Fruit fly (Drosophila melanogaster) whole organism, embryonic: ENCODE results near the gene CG8507.
A peak's percentile ranks its signal among the peaks of the same experiment; 100 is the strongest.

ENCODE experiments used
- Atf3 ChIP-seq: fragments of 200-800 bp; sonication (Bioruptor generic); optimal IDR thresholded peaks from 3 replicates; lab custom pipeline; 2016; ENCODE audit warnings: missing biosample characterization, missing genetic modification characterization
- Atf6 ChIP-seq: fragments of 200-800 bp; sonication (Bioruptor generic); IDR thresholded peaks from 2 replicates; pipeline ENCODE4 v1.3.6; 2022; ENCODE audit warnings: missing biosample characterization, missing genetic modification characterization
- CG10366 ChIP-seq: fragments of 200-800 bp; sonication (Bioruptor generic); IDR thresholded peaks from 2 replicates; pipeline ENCODE4 v1.3.6; 2022; ENCODE audit warnings: missing biosample characterization, missing genetic modification characterization
- CG10431 ChIP-seq: fragments of 200-800 bp; sonication (Bioruptor generic); optimal IDR thresholded peaks from 3 replicates; lab custom pipeline; 2018; ENCODE audit warnings: missing biosample characterization, mild to moderate bottlenecking, missing genetic modification characterization
- CG11093 ChIP-seq: fragments of 200-800 bp; sonication (Bioruptor generic); IDR thresholded peaks from 3 replicates; pipeline ENCODE4 v1.3.6; 2022; ENCODE audit warnings: missing biosample characterization, missing genetic modification characterization
- CG11398 ChIP-seq: fragments of 200-800 bp; sonication (Bioruptor generic); optimal IDR thresholded peaks from 2 replicates; lab custom pipeline; 2016; ENCODE audit warnings: missing biosample characterization, missing genetic modification characterization
- CG13624 ChIP-seq: fragments of 200-800 bp; sonication (Bioruptor generic); optimal IDR thresholded peaks from 2 replicates; lab custom pipeline; 2016; ENCODE audit warnings: missing biosample characterization, missing genetic modification characterization
- CG13894 ChIP-seq: fragments of 200-800 bp; sonication (Bioruptor generic); optimal IDR thresholded peaks from 3 replicates; lab custom pipeline; 2018; ENCODE audit warnings: missing biosample characterization, mild to moderate bottlenecking, missing genetic modification characterization, moderate library complexity
- CG17186 ChIP-seq: fragments of 200-800 bp; sonication (Bioruptor generic); optimal IDR thresholded peaks from 3 replicates; lab custom pipeline; 2017; ENCODE audit warnings: missing biosample characterization, missing genetic modification reagents, missing genetic modification characterization
- CG17568 ChIP-seq: fragments of 200-800 bp; sonication (Bioruptor generic); optimal IDR thresholded peaks from 2 replicates; lab custom pipeline; 2018; ENCODE audit warnings: missing biosample characterization, mild to moderate bottlenecking, missing genetic modification characterization, moderate library complexity
- CG2678 ChIP-seq: fragments of 200-800 bp; sonication (Bioruptor generic); optimal IDR thresholded peaks from 3 replicates; lab custom pipeline; 2019; ENCODE audit warnings: missing biosample characterization, mild to moderate bottlenecking, missing genetic modification characterization, moderate library complexity
- CG8089 ChIP-seq: fragments of 200-800 bp; sonication (Bioruptor generic); optimal IDR thresholded peaks from 3 replicates; lab custom pipeline; 2016; ENCODE audit warnings: missing biosample characterization, missing genetic modification characterization
- CG8290 ChIP-seq, 3 experiments: fragments of 200-800 bp; sonication (Bioruptor generic); optimal IDR thresholded peaks; 2 replicates each; lab custom pipeline; 2016 to 2019; ENCODE audit warnings: missing biosample characterization in 3 of 3, missing genetic modification characterization in 3 of 3, mild to moderate bottlenecking in 2 of 3, moderate library complexity in 1 of 3
- CkIIα-i1 ChIP-seq: fragments of 200-800 bp; sonication (Bioruptor generic); IDR thresholded peaks from 2 replicates; pipeline ENCODE4 v1.3.6; 2022; ENCODE audit warnings: missing biosample characterization, missing genetic modification characterization
- Dek ChIP-seq: fragments of 200-800 bp; sonication (Bioruptor generic); optimal IDR thresholded peaks from 3 replicates; lab custom pipeline; 2019; ENCODE audit warnings: missing biosample characterization, mild to moderate bottlenecking, missing genetic modification characterization, moderate library complexity
- H15 ChIP-seq: fragments of 200-800 bp; sonication (Bioruptor generic); IDR thresholded peaks from 3 replicates; pipeline ENCODE4 v1.3.6; 2022; ENCODE audit warnings: missing biosample characterization, missing genetic modification characterization
- Lhr ChIP-seq: fragments of 200-800 bp; sonication (Bioruptor generic); optimal IDR thresholded peaks from 3 replicates; lab custom pipeline; 2017; ENCODE audit warnings: mild to moderate bottlenecking, missing biosample characterization, missing genetic modification reagents, missing genetic modification characterization
- MESR4 ChIP-seq: fragments of 200-800 bp; sonication (Bioruptor generic); optimal IDR thresholded peaks from 2 replicates; lab custom pipeline; 2018; ENCODE audit warnings: missing biosample characterization, mild to moderate bottlenecking, missing genetic modification characterization, moderate library complexity
- Nf-YA ChIP-seq: fragments of 200-800 bp; sonication (Bioruptor generic); IDR thresholded peaks from 2 replicates; pipeline ENCODE4 v1.3.6; 2022; ENCODE audit warnings: missing biosample characterization, missing genetic modification characterization
- Ptx1 ChIP-seq: fragments of 200-800 bp; sonication (Bioruptor generic); IDR thresholded peaks from 2 replicates; pipeline ENCODE4 v1.3.6; 2022; ENCODE audit warnings: missing biosample characterization, missing genetic modification characterization
- Sox100B ChIP-seq: fragments of 200-800 bp; sonication (Bioruptor generic); optimal IDR thresholded peaks from 3 replicates; lab custom pipeline; 2018; ENCODE audit warnings: missing biosample characterization, mild to moderate bottlenecking, missing genetic modification characterization
- Tbp ChIP-seq: fragments of >200 bp; optimal IDR thresholded peaks from 2 replicates; lab custom pipeline; 2018; ENCODE audit warnings: missing biosample characterization, missing genetic modification characterization
- aop ChIP-seq: fragments of 200-800 bp; sonication (Bioruptor generic); IDR thresholded peaks from 2 replicates; pipeline ENCODE4 v1.3.6; 2022; ENCODE audit warnings: missing biosample characterization, missing genetic modification characterization
- bigmax ChIP-seq: fragments of 200-800 bp; sonication (Bioruptor generic); optimal IDR thresholded peaks from 2 replicates; lab custom pipeline; 2018; ENCODE audit warnings: missing biosample characterization, mild to moderate bottlenecking, missing genetic modification characterization
- chn ChIP-seq: fragments of 200-800 bp; sonication (Bioruptor generic); optimal IDR thresholded peaks from 2 replicates; lab custom pipeline; 2016; ENCODE audit warnings: missing biosample characterization, missing genetic modification characterization
- cwo ChIP-seq: fragments of 200-800 bp; sonication (Bioruptor generic); optimal IDR thresholded peaks from 3 replicates; lab custom pipeline; 2017; ENCODE audit warnings: missing biosample characterization, missing genetic modification characterization, mild to moderate bottlenecking, moderate library complexity, missing genetic modification reagents
- dan ChIP-seq: fragments of 200-800 bp; sonication (Bioruptor generic); IDR thresholded peaks from 2 replicates; pipeline ENCODE4 v1.3.6; 2022; ENCODE audit warnings: missing biosample characterization, missing genetic modification characterization
- eve ChIP-seq, 2 experiments: fragments of >200 bp; optimal IDR thresholded peaks; 2 replicates each; lab custom pipeline; 2017; ENCODE audit warnings: missing biosample characterization in 2 of 2, missing genetic modification characterization in 2 of 2
- eyg ChIP-seq: fragments of 200-800 bp; sonication (Bioruptor generic); optimal IDR thresholded peaks from 3 replicates; lab custom pipeline; 2016; ENCODE audit warnings: missing biosample characterization, missing genetic modification characterization
- fd96Cb ChIP-seq: fragments of 200-800 bp; sonication (Bioruptor generic); optimal IDR thresholded peaks from 2 replicates; lab custom pipeline; 2018; ENCODE audit warnings: missing biosample characterization, mild to moderate bottlenecking, missing genetic modification characterization, moderate library complexity
- gcm2 ChIP-seq: fragments of 200-800 bp; sonication (Bioruptor generic); optimal IDR thresholded peaks from 2 replicates; lab custom pipeline; 2016; ENCODE audit warnings: missing biosample characterization, missing genetic modification characterization
- grau ChIP-seq: fragments of 200-800 bp; optimal IDR thresholded peaks from 3 replicates; lab custom pipeline; 2019; ENCODE audit warnings: missing biosample characterization, mild to moderate bottlenecking, missing genetic modification characterization, moderate library complexity
- h ChIP-seq: fragments of >200 bp; optimal IDR thresholded peaks from 2 replicates; lab custom pipeline; 2017
- inv ChIP-seq: fragments of 200-800 bp; sonication (Bioruptor generic); IDR thresholded peaks from 2 replicates; pipeline ENCODE4 v1.3.6; 2022; ENCODE audit warnings: missing biosample characterization, missing genetic modification characterization; ENCODE audit not compliant: partially characterized antibody
- lab ChIP-seq: fragments of 200-800 bp; sonication (Bioruptor generic); optimal IDR thresholded peaks from 3 replicates; lab custom pipeline; 2017; ENCODE audit warnings: missing biosample characterization, missing genetic modification characterization, mild to moderate bottlenecking, moderate library complexity, missing genetic modification reagents
- mld ChIP-seq: fragments of 200-800 bp; sonication (Bioruptor generic); IDR thresholded peaks from 3 replicates; pipeline ENCODE4 v1.3.6; 2022; ENCODE audit warnings: missing biosample characterization, missing genetic modification characterization; ENCODE audit not compliant: partially characterized antibody
- oc ChIP-seq: fragments of 200-800 bp; sonication (Bioruptor generic); optimal IDR thresholded peaks from 2 replicates; lab custom pipeline; 2018; ENCODE audit warnings: missing biosample characterization, mild to moderate bottlenecking, missing genetic modification characterization, moderate library complexity
- odd ChIP-seq: fragments of 200-800 bp; sonication (Bioruptor generic); optimal IDR thresholded peaks from 2 replicates; lab custom pipeline; 2017; ENCODE audit warnings: missing biosample characterization, mild to moderate bottlenecking, missing genetic modification characterization
- pan ChIP-seq, 4 experiments: fragments of >200 bp in 3 of 4; fragments of 200-800 bp in 1 of 4; sonication (Bioruptor generic) in 1 of 4; optimal IDR thresholded peaks in 3 of 4; IDR thresholded peaks in 1 of 4; 2 replicates each; pipeline versions ENCODE4 v1.3.6 to Lab custom; 2017 to 2022; ENCODE audit warnings: missing biosample characterization in 2 of 4, missing genetic modification characterization in 2 of 4, mixed read lengths in 1 of 4
- sd ChIP-seq: fragments of 200-800 bp; sonication (Bioruptor generic); optimal IDR thresholded peaks from 3 replicates; lab custom pipeline; 2018; ENCODE audit warnings: missing biosample characterization, mild to moderate bottlenecking, missing genetic modification characterization, moderate library complexity
- sens ChIP-seq: fragments of 200-800 bp; sonication (Bioruptor generic); peaks from one replicate; lab custom pipeline; 2016; ENCODE audit warnings: missing biosample characterization, missing genetic modification characterization
- sisA ChIP-seq: fragments of 200-800 bp; sonication (Bioruptor generic); IDR thresholded peaks from 2 replicates; pipeline ENCODE4 v1.3.6; 2022; ENCODE audit warnings: missing biosample characterization, missing genetic modification characterization
- slp2 ChIP-seq: fragments of 200-800 bp; sonication (Bioruptor generic); optimal IDR thresholded peaks from 2 replicates; lab custom pipeline; 2016; ENCODE audit warnings: missing biosample characterization, missing genetic modification characterization
- tgo ChIP-seq: fragments of 200-800 bp; sonication (Bioruptor generic); IDR thresholded peaks from 3 replicates; pipeline ENCODE4 v1.3.6; 2022; ENCODE audit warnings: missing biosample characterization, missing genetic modification characterization
- toy ChIP-seq: fragments of 200-800 bp; sonication (Bioruptor generic); IDR thresholded peaks from 2 replicates; pipeline ENCODE4 v1.3.6; 2022; ENCODE audit warnings: missing biosample characterization, missing genetic modification characterization
- unc-4 ChIP-seq: fragments of 200-800 bp; sonication (Bioruptor generic); IDR thresholded peaks from 2 replicates; pipeline ENCODE4 v1.3.6; 2022; ENCODE audit warnings: missing biosample characterization, missing genetic modification characterization; ENCODE audit not compliant: partially characterized antibody
- unpg ChIP-seq: fragments of 200-800 bp; sonication (Bioruptor generic); optimal IDR thresholded peaks from 3 replicates; lab custom pipeline; 2018; ENCODE audit warnings: missing biosample characterization, mild to moderate bottlenecking, missing genetic modification characterization, moderate library complexity
- wor ChIP-seq: fragments of 200-800 bp; sonication (Bioruptor generic); IDR thresholded peaks from 2 replicates; pipeline ENCODE4 v1.3.6; 2022; ENCODE audit warnings: missing biosample characterization, missing genetic modification characterization
- zf30C ChIP-seq: fragments of 200-800 bp; sonication (Bioruptor generic); optimal IDR thresholded peaks from 3 replicates; lab custom pipeline; 2018; ENCODE audit warnings: missing biosample characterization, mild to moderate bottlenecking, missing genetic modification characterization
- zfh2 ChIP-seq: fragments of 200-800 bp; sonication (Bioruptor generic); optimal IDR thresholded peaks from 2 replicates; lab custom pipeline; 2016; ENCODE audit warnings: missing biosample characterization, missing genetic modification characterization

The CG8507 gene

dm6 chr3R:9808946-9809545, 17.8 kb downstream of the CG8507 start, which contains the start of gene FBXO11 (continued):
- TF ChIP-seq CG17186 (GFP tag; lab: Kevin White, UChicago) = no peak
- no peak for TF ChIP-seq chn (GFP tag; lab: Kevin White, UChicago)
- TF ChIP-seq odd = no peak
- TF ChIP-seq gcm2 (GFP tag; lab: Kevin White, UChicago) = no peak
- TF ChIP-seq CG11398 (GFP tag; lab: Kevin White, UChicago) = no peak
- no peak for TF ChIP-seq CG10366
- no peak for TF ChIP-seq CG11093 (GFP tag; lab: Robert Waterston, UW)
- TF ChIP-seq Atf6 (GFP tag; lab: Robert Waterston, UW) = no peak
- no peak for TF ChIP-seq CG2678 (tag; lab: Kevin White, UChicago)
- TF ChIP-seq inv (GFP tag; lab: Robert Waterston, UW) = peak; percentile 27; the same call in 1 of the 2 replicates
- TF ChIP-seq CG8290 (GFP tag; optimal IDR thresholded peaks at IDR 0.05; lab: Kevin White, UChicago) = peak; percentile 7
- TF ChIP-seq CG8290 (tag; optimal IDR thresholded peaks at IDR 0.05; lab: Kevin White, UChicago) = no peak
- no peak for TF ChIP-seq dan (GFP tag; lab: Robert Waterston, UW)
- TF ChIP-seq Sox100B = no peak
- TF ChIP-seq MESR4 (GFP tag; lab: Kevin White, UChicago) = peak; percentile 98
- no peak for TF ChIP-seq CG8089 (GFP tag; lab: Kevin White, UChicago)
- TF ChIP-seq unpg = no peak
- no peak for TF ChIP-seq CG17568 (GFP tag; lab: Kevin White, UChicago)
- TF ChIP-seq aop (GFP tag; lab: Robert Waterston, UW) = no peak
- TF ChIP-seq unc-4 (GFP tag; lab: Robert Waterston, UW) = peak; percentile 65
- TF ChIP-seq eyg (GFP tag; lab: Kevin White, UChicago) = no peak
- TF ChIP-seq bigmax (GFP tag; lab: Kevin White, UChicago) = no peak
- TF ChIP-seq oc (tag; lab: Kevin White, UChicago) = no peak
- TF ChIP-seq sd (tag; lab: Kevin White, UChicago) = no peak
- no peak for TF ChIP-seq H15 (GFP tag; lab: Robert Waterston, UW)
- TF ChIP-seq Tbp (GFP tag; lab: Kevin White, UChicago) = no peak
- no peak for TF ChIP-seq wor (GFP tag; lab: Robert Waterston, UW)
- TF ChIP-seq sisA (GFP tag; lab: Robert Waterston, UW) = no peak
- TF ChIP-seq sens (GFP tag; lab: Kevin White, UChicago) = peak; percentile 78
- TF ChIP-seq Ptx1 (GFP tag; lab: Robert Waterston, UW) = no peak
- no peak for TF ChIP-seq zfh2 (GFP tag; lab: Kevin White, UChicago)
- TF ChIP-seq cwo (GFP tag; lab: Kevin White, UChicago) = no peak
- TF ChIP-seq toy (GFP tag; lab: Robert Waterston, UW) = no peak
- TF ChIP-seq lab (GFP tag; lab: Kevin White, UChicago) = no peak
- TF ChIP-seq Dek (tag; lab: Kevin White, UChicago) = no peak
- no peak for TF ChIP-seq grau (tag; lab: Kevin White, UChicago)
- no peak for TF ChIP-seq Atf3
- TF ChIP-seq Lhr (GFP tag; lab: Kevin White, UChicago) = peak; percentile 52
- no peak for TF ChIP-seq Nf-YA
- no peak for TF ChIP-seq mld (GFP tag; lab: Robert Waterston, UW)
- TF ChIP-seq eve (GFP tag; optimal IDR thresholded peaks at IDR 0.05; lab: Kevin White, UChicago) = no peak
- TF ChIP-seq zf30C (GFP tag; lab: Kevin White, UChicago) = no peak
- TF ChIP-seq slp2 (GFP tag; lab: Kevin White, UChicago) = no peak
- no peak for TF ChIP-seq fd96Cb (tag; lab: Kevin White, UChicago)
- no peak for TF ChIP-seq pan (optimal IDR thresholded peaks at IDR 0.05; lab: Kevin White, UChicago)
- TF ChIP-seq pan (GFP tag; optimal IDR thresholded peaks at IDR 0.05 in 1 of 2, IDR thresholded peaks at IDR 0.05 in 1 of 2) = no peak
- TF ChIP-seq h = no peak
- no peak for TF ChIP-seq CkIIα-i1 (GFP tag; lab: Robert Waterston, UW)
- TF ChIP-seq CG10431 (GFP tag; lab: Kevin White, UChicago) = no peak
- TF ChIP-seq CG13894 (tag; lab: Kevin White, UChicago) = no peak
- TF ChIP-seq tgo (GFP tag; lab: Robert Waterston, UW) = no peak
- peak; percentile 25 for TF ChIP-seq CG13624 (GFP tag; lab: Kevin White, UChicago)
